Fruit fly (Drosophila melanogaster) whole organism, prepupa: ENCODE data around the gene CG14960.

Experiments
- Blimp-1 ChIP-seq: fragments of 200-800 bp; sonication (Bioruptor generic); optimal IDR thresholded peaks from 3 replicates; lab custom pipeline; 2017; ENCODE audit warnings: missing biosample characterization, missing genetic modification characterization, mild to moderate bottlenecking, moderate library complexity, missing genetic modification reagents
- CG10631 ChIP-seq: fragments of 200-800 bp; sonication (Bioruptor generic); optimal IDR thresholded peaks from 2 replicates; lab custom pipeline; 2016; ENCODE audit warnings: missing biosample characterization, missing genetic modification characterization
- CG10669 ChIP-seq: fragments of 200-800 bp; sonication (Bioruptor generic); optimal IDR thresholded peaks from 3 replicates; lab custom pipeline; 2018; ENCODE audit warnings: missing biosample characterization, mild to moderate bottlenecking, missing genetic modification characterization, moderate library complexity
- CG11294 ChIP-seq: fragments of 200-800 bp; sonication (Bioruptor generic); IDR thresholded peaks from 2 replicates; pipeline ENCODE4 v1.3.6; 2022; ENCODE audit warnings: missing biosample characterization, missing genetic modification characterization
- CG11762 ChIP-seq: fragments of 200-800 bp; sonication (Bioruptor generic); optimal IDR thresholded peaks from 3 replicates; lab custom pipeline; 2016; ENCODE audit warnings: missing biosample characterization, missing genetic modification characterization; ENCODE audit not compliant: insufficient read depth
- CG15336 ChIP-seq: fragments of 200-800 bp; sonication (Bioruptor generic); IDR thresholded peaks from 2 replicates; pipeline ENCODE4 v1.3.6; 2022; ENCODE audit warnings: missing biosample characterization, missing genetic modification characterization
- CG1621 ChIP-seq: fragments of 200-800 bp; sonication (Bioruptor generic); optimal IDR thresholded peaks from 3 replicates; lab custom pipeline; 2018; ENCODE audit warnings: missing biosample characterization, mild to moderate bottlenecking, missing genetic modification characterization
- CG16779 ChIP-seq: fragments of 200-800 bp; sonication (Bioruptor generic); optimal IDR thresholded peaks from 3 replicates; lab custom pipeline; 2017; ENCODE audit warnings: missing biosample characterization, mild to moderate bottlenecking, missing genetic modification characterization
- CG3032 ChIP-seq: fragments of 200-800 bp; optimal IDR thresholded peaks from 2 replicates; lab custom pipeline; 2019; ENCODE audit warnings: missing biosample characterization, mild to moderate bottlenecking, missing genetic modification characterization, moderate library complexity
- CG31627 ChIP-seq: fragments of 200-800 bp; sonication (Bioruptor generic); optimal IDR thresholded peaks from 3 replicates; lab custom pipeline; 2016; ENCODE audit warnings: missing biosample characterization, missing genetic modification characterization
- CG32006 ChIP-seq: fragments of 200-800 bp; sonication (Bioruptor generic); optimal IDR thresholded peaks from 3 replicates; lab custom pipeline; 2017; ENCODE audit warnings: missing biosample characterization, mild to moderate bottlenecking, missing genetic modification characterization
- CG3919 ChIP-seq: fragments of 200-800 bp; sonication (Bioruptor generic); optimal IDR thresholded peaks from 3 replicates; lab custom pipeline; 2016; ENCODE audit warnings: missing biosample characterization, missing genetic modification characterization
- CG4318 ChIP-seq: fragments of 200-800 bp; sonication (Bioruptor generic); optimal IDR thresholded peaks from 3 replicates; lab custom pipeline; 2017; ENCODE audit warnings: missing biosample characterization, mild to moderate bottlenecking, missing genetic modification characterization
- CG6163 ChIP-seq: fragments of 200-800 bp; sonication (Bioruptor generic); IDR thresholded peaks from 3 replicates; pipeline ENCODE4 v1.3.6; 2022; ENCODE audit warnings: missing biosample characterization, missing genetic modification characterization
- CG6276 ChIP-seq: fragments of 200-800 bp; sonication (Bioruptor generic); optimal IDR thresholded peaks from 2 replicates; lab custom pipeline; 2017; ENCODE audit warnings: missing biosample characterization, mild to moderate bottlenecking, missing genetic modification characterization
- CG6854 ChIP-seq: fragments of 200-800 bp; sonication (Bioruptor generic); optimal IDR thresholded peaks from 2 replicates; lab custom pipeline; 2017; ENCODE audit warnings: missing biosample characterization, mild to moderate bottlenecking, missing genetic modification characterization
- CG7368 ChIP-seq: fragments of 200-800 bp; sonication (Bioruptor generic); optimal IDR thresholded peaks from 3 replicates; lab custom pipeline; 2016; ENCODE audit warnings: missing biosample characterization, missing genetic modification characterization
- CG8119 ChIP-seq: fragments of 200-800 bp; sonication (Bioruptor generic); IDR thresholded peaks from 3 replicates; pipeline ENCODE4 v1.3.6; 2022; ENCODE audit warnings: missing biosample characterization, missing genetic modification characterization
- CG8319 ChIP-seq: fragments of 200-800 bp; sonication (Bioruptor generic); optimal IDR thresholded peaks from 3 replicates; lab custom pipeline; 2016; ENCODE audit warnings: missing biosample characterization, missing genetic modification characterization
- CG8632 ChIP-seq: fragments of 200-800 bp; sonication (Bioruptor generic); optimal IDR thresholded peaks from 3 replicates; lab custom pipeline; 2016; ENCODE audit warnings: missing biosample characterization, missing genetic modification characterization
- Eip75B ChIP-seq: fragments of 200-800 bp; sonication (Bioruptor generic); optimal IDR thresholded peaks from 3 replicates; lab custom pipeline; 2016; ENCODE audit warnings: missing biosample characterization, missing genetic modification characterization
- Eip93F ChIP-seq: fragments of 200-800 bp; sonication (Bioruptor generic); optimal IDR thresholded peaks from 2 replicates; lab custom pipeline; 2016; ENCODE audit warnings: missing biosample characterization, mild to moderate bottlenecking, missing genetic modification characterization
- Hr38 ChIP-seq: sonication (Bioruptor generic); optimal IDR thresholded peaks from 2 replicates; lab custom pipeline; 2016; ENCODE audit warnings: missing biosample characterization, missing genetic modification characterization
- Hr39 ChIP-seq: fragments of 200-800 bp; sonication (Bioruptor generic); optimal IDR thresholded peaks from 2 replicates; lab custom pipeline; 2016; ENCODE audit warnings: missing biosample characterization, missing genetic modification characterization
- Hr4 ChIP-seq: fragments of 200-800 bp; sonication (Bioruptor generic); optimal IDR thresholded peaks from 3 replicates; lab custom pipeline; 2016; ENCODE audit warnings: missing biosample characterization, missing genetic modification characterization
- Lpt ChIP-seq: fragments of 200-800 bp; sonication (Bioruptor generic); optimal IDR thresholded peaks from 3 replicates; lab custom pipeline; 2016; ENCODE audit warnings: missing biosample characterization, missing genetic modification characterization
- Met ChIP-seq: fragments of 200-800 bp; sonication (Bioruptor generic); optimal IDR thresholded peaks from 3 replicates; lab custom pipeline; 2016; ENCODE audit warnings: missing biosample characterization, missing genetic modification characterization
- Smox ChIP-seq: fragments of 200-800 bp; sonication (Bioruptor generic); optimal IDR thresholded peaks from 3 replicates; lab custom pipeline; 2016; ENCODE audit warnings: missing biosample characterization, missing genetic modification characterization
- Sox102F ChIP-seq: fragments of 200-800 bp; sonication (Bioruptor generic); optimal IDR thresholded peaks from 2 replicates; lab custom pipeline; 2016; ENCODE audit warnings: missing biosample characterization, mild to moderate bottlenecking, missing genetic modification characterization
- achi ChIP-seq: fragments of 200-800 bp; sonication (Bioruptor generic); optimal IDR thresholded peaks from 3 replicates; lab custom pipeline; 2016; ENCODE audit warnings: missing biosample characterization, missing genetic modification characterization
- acj6 ChIP-seq: fragments of 200-800 bp; sonication (Bioruptor generic); optimal IDR thresholded peaks from 3 replicates; lab custom pipeline; 2016; ENCODE audit warnings: missing biosample characterization, missing genetic modification characterization
- dac ChIP-seq: fragments of 200-800 bp; sonication (Bioruptor generic); optimal IDR thresholded peaks from 2 replicates; lab custom pipeline; 2017; ENCODE audit warnings: missing biosample characterization, mild to moderate bottlenecking, missing genetic modification characterization
- eg ChIP-seq: fragments of 200-800 bp; sonication (Bioruptor generic); IDR thresholded peaks from 3 replicates; pipeline ENCODE4 v1.3.6; 2022; ENCODE audit warnings: missing biosample characterization, missing genetic modification characterization
- esn ChIP-seq: fragments of 200-800 bp; sonication (Bioruptor generic); optimal IDR thresholded peaks from 2 replicates; lab custom pipeline; 2016; ENCODE audit warnings: missing biosample characterization, mild to moderate bottlenecking, missing genetic modification characterization, moderate library complexity
- fd59A ChIP-seq: fragments of 200-800 bp; sonication (Bioruptor generic); optimal IDR thresholded peaks from 2 replicates; lab custom pipeline; 2017; ENCODE audit warnings: missing biosample characterization, mild to moderate bottlenecking, missing genetic modification characterization, missing genetic modification reagents
- fd85E ChIP-seq: fragments of 200-800 bp; sonication (Bioruptor generic); optimal IDR thresholded peaks from 3 replicates; lab custom pipeline; 2016; ENCODE audit warnings: missing biosample characterization, missing genetic modification characterization
- fkh ChIP-seq: fragments of 200-800 bp; sonication (Bioruptor generic); optimal IDR thresholded peaks from 3 replicates; lab custom pipeline; 2017; ENCODE audit warnings: missing biosample characterization, mild to moderate bottlenecking, missing genetic modification characterization, moderate library complexity
- lz ChIP-seq: fragments of 200-800 bp; sonication (Bioruptor generic); optimal IDR thresholded peaks from 3 replicates; lab custom pipeline; 2016; ENCODE audit warnings: missing biosample characterization, missing genetic modification characterization
- pdm3 ChIP-seq: fragments of 200-800 bp; sonication (Bioruptor generic); optimal IDR thresholded peaks from 3 replicates; lab custom pipeline; 2016; ENCODE audit warnings: missing biosample characterization, missing genetic modification characterization
- salr ChIP-seq, 2 experiments: fragments of 200-800 bp; sonication (Bioruptor generic); optimal IDR thresholded peaks; 3 replicates each; lab custom pipeline; 2016 to 2018; ENCODE audit warnings: missing biosample characterization in 2 of 2, missing genetic modification characterization in 2 of 2, mild to moderate bottlenecking in 1 of 2
- svp ChIP-seq: fragments of 200-800 bp; sonication (Bioruptor generic); peaks from one replicate; lab custom pipeline; 2016; ENCODE audit warnings: missing biosample characterization, missing genetic modification characterization
- topi ChIP-seq: fragments of 200-800 bp; sonication (Bioruptor generic); optimal IDR thresholded peaks from 3 replicates; lab custom pipeline; 2016; ENCODE audit warnings: missing biosample characterization, missing genetic modification characterization
- vri ChIP-seq: fragments of 200-800 bp; sonication (Bioruptor generic); optimal IDR thresholded peaks from 3 replicates; lab custom pipeline; 2016; ENCODE audit warnings: missing biosample characterization, mild to moderate bottlenecking, missing genetic modification characterization

Gene CG14960

dm6 chr3L:3248714-3249663 is 21.8 kb upstream of the CG14960 start (continued):
- TF ChIP-seq esn (GFP tag; lab: Kevin White, UChicago): peak; percentile 99
- TF ChIP-seq CG1621: peak; percentile 92
- peak; percentile 97 for TF ChIP-seq pdm3
- peak; percentile 98 for TF ChIP-seq CG3032 (tag; lab: Kevin White, UChicago)
- TF ChIP-seq CG8119 (GFP tag; lab: Robert Waterston, UW): peak; percentile 94
- peak; percentile 95 for TF ChIP-seq CG6854
- TF ChIP-seq Hr4 (GFP tag; lab: Kevin White, UChicago): peak; percentile 96
- peak; percentile 99 for TF ChIP-seq CG8632 (GFP tag; lab: Kevin White, UChicago)
- TF ChIP-seq CG8319 (GFP tag; lab: Kevin White, UChicago): peak; percentile 98
- TF ChIP-seq CG11294: peak; percentile 54; the same call in 1 of the 2 replicates
- TF ChIP-seq Smox: peak; percentile 99
- peak; percentile 94 for TF ChIP-seq Blimp-1 (GFP tag; lab: Kevin White, UChicago)
- peak; percentile 91 for TF ChIP-seq fd85E
- TF ChIP-seq lz (GFP tag; lab: Kevin White, UChicago): peak; percentile 98
- peak; percentile 94 for TF ChIP-seq CG6276
- TF ChIP-seq dac (GFP tag; lab: Kevin White, UChicago): peak; percentile 82
- peak; percentile 97 for TF ChIP-seq Sox102F
- peak; percentile 98 for TF ChIP-seq CG11762 (GFP tag; lab: Kevin White, UChicago)
- peak; percentile 94 for TF ChIP-seq Lpt
- peak; percentile 92 for TF ChIP-seq CG7368 (GFP tag; lab: Kevin White, UChicago)
- peak; percentile 90 for TF ChIP-seq CG16779 (tag; lab: Kevin White, UChicago)
- TF ChIP-seq CG10669: peak; percentile 97
- no peak for TF ChIP-seq fkh (GFP tag; lab: Kevin White, UChicago)
- peak; percentile 93 for TF ChIP-seq CG4318 (GFP tag; lab: Kevin White, UChicago)
- TF ChIP-seq Met (GFP tag; lab: Kevin White, UChicago): peak; percentile 99
- TF ChIP-seq fd59A (GFP tag; lab: Kevin White, UChicago): peak; percentile 99
- TF ChIP-seq Hr38 (GFP tag; lab: Kevin White, UChicago): no peak
- TF ChIP-seq eg (GFP tag; lab: Robert Waterston, UW): peak; percentile 76
- TF ChIP-seq Eip93F (GFP tag; lab: Kevin White, UChicago): peak; percentile 62
- TF ChIP-seq topi (GFP tag; lab: Kevin White, UChicago): peak; percentile 99
- peak; percentile 99 for TF ChIP-seq acj6 (GFP tag; lab: Kevin White, UChicago)

DNA sequence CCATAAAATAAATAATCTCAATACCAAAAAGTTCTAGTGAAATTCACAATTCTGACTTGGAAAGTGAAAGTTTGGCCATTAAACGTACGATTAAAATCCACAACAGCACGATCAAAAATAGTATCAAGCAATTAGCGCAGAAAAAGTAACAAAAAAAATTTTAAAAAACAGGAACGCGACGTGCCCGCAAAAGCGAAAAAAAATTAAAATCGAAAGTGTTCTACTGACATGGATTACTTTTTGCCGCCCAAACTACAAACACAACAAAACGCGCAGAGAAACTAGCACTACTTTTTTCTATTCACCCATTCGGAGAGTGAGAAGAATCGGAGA is 21.2 kb upstream of the CG14960 start:
- TF ChIP-seq CG4318 (GFP tag; lab: Kevin White, UChicago) (no peak), Blimp-1 (GFP tag; lab: Kevin White, UChicago) (peak; percentile 85)

dm6 chr3L:3249997-3250774 is 20.6 kb upstream of the CG14960 start:
- TF ChIP-seq CG7368 (GFP tag; lab: Kevin White, UChicago) (peak; percentile 65), svp (GFP tag; lab: Kevin White, UChicago) (peak; percentile 78), Blimp-1 (GFP tag; lab: Kevin White, UChicago) (peak; percentile 43), fd59A (GFP tag; lab: Kevin White, UChicago) (peak; percentile 79), topi (GFP tag; lab: Kevin White, UChicago) (peak; percentile 17), Sox102F (no peak), vri (GFP tag; lab: Kevin White, UChicago) (peak; percentile 10), achi (GFP tag; lab: Kevin White, UChicago) (peak; percentile 90), CG3919 (GFP tag; lab: Kevin White, UChicago) (peak; percentile 84), CG3032 (tag; lab: Kevin White, UChicago) (peak; percentile 63), CG8319 (GFP tag; lab: Kevin White, UChicago) (no peak), CG15336 (peak; percentile 87), salr (GFP tag; optimal IDR thresholded peaks at IDR 0.05; lab: Kevin White, UChicago) (peak in 1 of 2 experiments; percentile 99), CG8632 (GFP tag; lab: Kevin White, UChicago) (peak; percentile 60), CG32006 (peak; percentile 98), CG10631 (GFP tag; lab: Kevin White, UChicago) (peak; percentile 90), Eip75B (GFP tag; lab: Kevin White, UChicago) (peak; percentile 70), CG6163 (GFP tag; lab: Robert Waterston, UW) (peak; percentile 48; the same call in 2 of the 3 replicates), CG10669 (peak; percentile 59), CG31627 (GFP tag; lab: Kevin White, UChicago) (peak; percentile 36), CG6854 (no peak), Hr39 (GFP tag; lab: Kevin White, UChicago) (peak; percentile 40), CG1621 (peak; percentile 16), Eip93F (GFP tag; lab: Kevin White, UChicago) (peak; percentile 15)
